Worm (Caenorhabditis elegans): ENCODE results near the gene T22D1.3.

DNA sequence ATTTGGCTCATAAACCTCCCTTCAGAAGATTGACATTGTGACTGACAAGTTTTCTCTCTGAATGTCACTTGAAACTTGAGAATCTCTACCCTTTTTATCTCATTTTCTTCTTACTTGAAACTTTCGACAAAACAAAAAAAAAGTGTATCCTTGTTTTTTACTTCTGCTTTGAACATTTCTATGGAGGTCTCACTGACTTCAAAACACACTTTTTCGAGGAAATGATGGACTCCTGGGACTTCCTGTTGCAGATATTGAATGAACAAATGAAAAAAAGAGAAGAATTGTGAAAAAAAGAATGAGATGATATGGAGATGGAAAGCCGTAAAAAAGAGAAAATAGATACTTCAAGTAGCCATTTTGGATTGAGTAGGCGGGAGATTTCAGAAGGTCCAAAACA is 27.8 kb downstream of the T22D1.3 start:
- no peak for TF ChIP-seq snpc-4 (tag; optimal IDR thresholded peaks at IDR 0.05)
- TF ChIP-seq nhr-25 (tag; optimal IDR thresholded peaks at IDR 0.05), result no peak
- TF ChIP-seq unc-55 (GFP tag; optimal IDR thresholded peaks at IDR 0.05), result no peak
- no peak for TF ChIP-seq ZK546.5 (tag; optimal IDR thresholded peaks at IDR 0.05)
